Fruit fly (Drosophila melanogaster): ENCODE data around the gene CG31140.

CG31140 gene

dm6 chr3R:23931095-23931728 lies 31.8 kb upstream of the CG31140 start, which contains the start of the genes Rpt2 and CG13599 (continued):
- no peak for TF ChIP-seq Abd-B (GFP tag; optimal IDR thresholded peaks at IDR 0.05)
- TF ChIP-seq NC2β (GFP tag; optimal IDR thresholded peaks at IDR 0.05), result peak; percentile 14
- TF ChIP-seq MESR4 (GFP tag; optimal IDR thresholded peaks at IDR 0.05), result peak; percentile 81
- no peak for TF ChIP-seq onecut (GFP tag; IDR thresholded peaks at IDR 0.05)
- TF ChIP-seq CG16813 (GFP tag; IDR thresholded peaks at IDR 0.05; ENCODE audit: partially characterized antibody), result peak; percentile 59
- TF ChIP-seq Gug (GFP tag; IDR thresholded peaks at IDR 0.05), result no peak
- TF ChIP-seq twi (tag; optimal IDR thresholded peaks at IDR 0.05), result no peak
- TF ChIP-seq CG4854 (GFP tag; optimal IDR thresholded peaks at IDR 0.05), result no peak
- TF ChIP-seq sens (GFP tag), result peak; percentile 12
- no peak for TF ChIP-seq CG1647 (GFP tag; optimal IDR thresholded peaks at IDR 0.05)
- no peak for TF ChIP-seq Rx (GFP tag; IDR thresholded peaks at IDR 0.05)
- no peak for TF ChIP-seq CG6654 (GFP tag; optimal IDR thresholded peaks at IDR 0.05)
- TF ChIP-seq fd102C (GFP tag; optimal IDR thresholded peaks at IDR 0.05), result no peak
- peak; percentile 46 for TF ChIP-seq CG2712 (tag; optimal IDR thresholded peaks at IDR 0.05)
- TF ChIP-seq CG3847 (GFP tag; IDR thresholded peaks at IDR 0.05), result peak; percentile 87
- TF ChIP-seq CG18262 (tag; optimal IDR thresholded peaks at IDR 0.05), result peak; percentile 24
- TF ChIP-seq CoRest (tag; optimal IDR thresholded peaks at IDR 0.05), result peak; percentile 41
- no peak for TF ChIP-seq CG2678 (tag; optimal IDR thresholded peaks at IDR 0.05)
- TF ChIP-seq pzg (GFP tag; optimal IDR thresholded peaks at IDR 0.05), result peak; percentile 87
- no peak for TF ChIP-seq CG11695 (GFP tag; IDR thresholded peaks at IDR 0.05)
- peak; percentile 70 for TF ChIP-seq CG12659 (GFP tag; optimal IDR thresholded peaks at IDR 0.05)
- peak; percentile 82 for TF ChIP-seq hkb (optimal IDR thresholded peaks at IDR 0.05)
- TF ChIP-seq hkb (GFP tag; IDR thresholded peaks at IDR 0.05), result no peak
- peak; percentile 66 for TF ChIP-seq Sin3A (optimal IDR thresholded peaks at IDR 0.05)
- TF ChIP-seq CG2116 (GFP tag; optimal IDR thresholded peaks at IDR 0.05), result peak; percentile 76
- peak; percentile 64 for TF ChIP-seq BEAF-32 (GFP tag; optimal IDR thresholded peaks at IDR 0.05)
- peak; percentile 6 for TF ChIP-seq bab2 (GFP tag; optimal IDR thresholded peaks at IDR 0.05)
- no peak for TF ChIP-seq vvl (GFP tag; IDR thresholded peaks at IDR 0.05)
- no peak for TF ChIP-seq hb (GFP tag; IDR thresholded peaks at IDR 0.05; ENCODE audit: partially characterized antibody)
- TF ChIP-seq CG17186 (GFP tag; optimal IDR thresholded peaks at IDR 0.05), result peak; percentile 69
- TF ChIP-seq CG7745 (tag; optimal IDR thresholded peaks at IDR 0.05), result no peak
- peak; percentile 47 for TF ChIP-seq CG13624 (GFP tag; optimal IDR thresholded peaks at IDR 0.05)
- no peak for TF ChIP-seq jing (GFP tag; optimal IDR thresholded peaks at IDR 0.05)
- TF ChIP-seq insv (GFP tag; optimal IDR thresholded peaks at IDR 0.05), result no peak
- no peak for TF ChIP-seq br (optimal IDR thresholded peaks at IDR 0.05)
- no peak for TF ChIP-seq CG10543 (GFP tag; optimal IDR thresholded peaks at IDR 0.05)
- TF ChIP-seq emc (GFP tag; optimal IDR thresholded peaks at IDR 0.05), result no peak
- peak; percentile 49 for TF ChIP-seq kay (GFP tag; optimal IDR thresholded peaks at IDR 0.05)
- no peak for TF ChIP-seq pho (GFP tag; optimal IDR thresholded peaks at IDR 0.05)
- TF ChIP-seq stwl (tag; optimal IDR thresholded peaks at IDR 0.05), result peak; percentile 72
- no peak for TF ChIP-seq CG12236 (GFP tag; optimal IDR thresholded peaks at IDR 0.05)
- TF ChIP-seq CG9797 (GFP tag; optimal IDR thresholded peaks at IDR 0.05), result peak; percentile 37
- TF ChIP-seq GATAe (GFP tag; conservative IDR thresholded peaks at IDR 0.05), result no peak
- peak; percentile 45; the same call in 1 of the 3 replicates for TF ChIP-seq HLH4C (GFP tag; IDR thresholded peaks at IDR 0.05; ENCODE audit: partially characterized antibody)
- no peak for TF ChIP-seq wor (GFP tag; IDR thresholded peaks at IDR 0.05)
- TF ChIP-seq tio (GFP tag; optimal IDR thresholded peaks at IDR 0.05), result no peak
- no peak for TF ChIP-seq CG5953 (GFP tag; IDR thresholded peaks at IDR 0.05)
- TF ChIP-seq ash1 (GFP tag; optimal IDR thresholded peaks at IDR 0.05), result no peak
- TF ChIP-seq CG10147 (GFP tag; optimal IDR thresholded peaks at IDR 0.05), result no peak
- no peak for TF ChIP-seq Xrp1 (GFP tag; IDR thresholded peaks at IDR 0.05)
- no peak for TF ChIP-seq Doc2 (GFP tag; IDR thresholded peaks at IDR 0.05)
- TF ChIP-seq CG2199 (GFP tag; IDR thresholded peaks at IDR 0.05), result no peak

Measured in whole organism, embryonic.